Worm (Caenorhabditis elegans): ENCODE results near the gene nlf-1.

- TF ChIP-seq elt-1 (tag; optimal IDR thresholded peaks at IDR 0.05; ENCODE audit: borderline replicate concordance, insufficient read depth) (no peak), blmp-1 (tag; optimal IDR thresholded peaks at IDR 0.05) (no peak), elt-3 (tag; optimal IDR thresholded peaks at IDR 0.05) (no peak), pha-4 (tag; optimal IDR thresholded peaks at IDR 0.05) (no peak), unc-62 (GFP tag; optimal IDR thresholded peaks at IDR 0.05) (no peak), snpc-4 (tag; optimal IDR thresholded peaks at IDR 0.05) (no peak), nhr-28 (tag; optimal IDR thresholded peaks at IDR 0.05) (no peak)
Observed at ce11 chrX:986463-986862, 30.9 kb downstream of the nlf-1 start.

Data from whole organism, mixed stage, embryonic.